Worm (Caenorhabditis elegans) whole organism, L4 larva: ENCODE results near the gene F10D7.10.

Source experiments
- Y105C5A.15 ChIP-seq: fragments of 200-800 bp; sonication (Bioruptor generic); IDR thresholded peaks from 2 replicates; pipeline ENCODE4 v1.3.6; 2022; ENCODE audit warnings: missing genetic modification characterization, missing compliant biosample characterization
- ZK546.5 ChIP-seq, 2 experiments: sonication (generic microtip); optimal IDR thresholded peaks; 2 replicates each; lab custom pipeline; 2017; ENCODE audit warnings: missing biosample characterization in 2 of 2, missing genetic modification characterization in 2 of 2
- ces-1 ChIP-seq: fragments of 150-350 bp; sonication (generic microtip); optimal IDR thresholded peaks from 4 replicates; lab custom pipeline; 2014; ENCODE audit warnings: missing biosample characterization, missing genetic modification reagents, missing genetic modification characterization
- ctbp-1 ChIP-seq: fragments of 200-800 bp; sonication (Bioruptor generic); IDR thresholded peaks from 2 replicates; pipeline ENCODE4 v1.3.6; 2022; ENCODE audit warnings: missing genetic modification reagents, missing genetic modification characterization, missing compliant biosample characterization
- daf-12 ChIP-seq: fragments of 150-350 bp; optimal IDR thresholded peaks from 2 replicates; lab custom pipeline; 2014; ENCODE audit warnings: missing biosample characterization, missing genetic modification reagents, missing genetic modification characterization
- daf-16 ChIP-seq, 3 experiments: sonication (generic microtip); optimal IDR thresholded peaks; 2 replicates each; lab custom pipeline; 2016 to 2017; ENCODE audit warnings: missing genetic modification characterization in 3 of 3, missing genetic modification reagents in 3 of 3, mild to moderate bottlenecking in 2 of 3, missing compliant biosample characterization in 2 of 3, missing biosample characterization in 1 of 3, moderate library complexity in 1 of 3
- daf-8 ChIP-seq: fragments of 200-800 bp; sonication (Bioruptor generic); IDR thresholded peaks from 2 replicates; pipeline ENCODE4 v1.3.6; 2022; ENCODE audit warnings: missing genetic modification characterization, missing compliant biosample characterization
- dpl-1 ChIP-seq: fragments of 150-350 bp; optimal IDR thresholded peaks from 2 replicates; lab custom pipeline; 2014; ENCODE audit warnings: missing biosample characterization, missing genetic modification reagents, missing genetic modification characterization
- dve-1 ChIP-seq: sonication (generic microtip); optimal IDR thresholded peaks from 2 replicates; lab custom pipeline; 2017; ENCODE audit warnings: antibody characterized with exemption, mild to moderate bottlenecking, missing genetic modification characterization, missing compliant biosample characterization; ENCODE audit not compliant: insufficient read depth
- hif-1 ChIP-seq, 2 experiments: sonication (generic microtip); optimal IDR thresholded peaks; 2 replicates each; lab custom pipeline; 2016 to 2017; ENCODE audit warnings: missing compliant biosample characterization in 2 of 2, missing genetic modification characterization in 2 of 2, missing genetic modification reagents in 2 of 2, missing genotype in 2 of 2, mild to moderate bottlenecking in 1 of 2
- hlh-11 ChIP-seq: fragments of 200-800 bp; sonication (Bioruptor generic); optimal IDR thresholded peaks from 2 replicates; lab custom pipeline; 2018; ENCODE audit warnings: mild to moderate bottlenecking, missing genetic modification characterization, missing compliant biosample characterization
- hlh-30 ChIP-seq: sonication (generic microtip); optimal IDR thresholded peaks from 2 replicates; lab custom pipeline; 2017; ENCODE audit warnings: antibody characterized with exemption, mild to moderate bottlenecking, missing genetic modification characterization, missing compliant biosample characterization; ENCODE audit not compliant: insufficient read depth
- hmg-1.1 ChIP-seq: fragments of 200-800 bp; sonication (Bioruptor generic); IDR thresholded peaks from 2 replicates; pipeline ENCODE4 v1.3.6; 2022; ENCODE audit warnings: missing genetic modification reagents, missing genetic modification characterization, missing compliant biosample characterization
- lim-7 ChIP-seq: fragments of 200-800 bp; sonication (Bioruptor generic); IDR thresholded peaks from 2 replicates; pipeline ENCODE4 v1.3.6; 2022; ENCODE audit warnings: missing genetic modification characterization, missing compliant biosample characterization
- madf-9 ChIP-seq: fragments of 200-800 bp; sonication (Bioruptor generic); conservative IDR thresholded peaks from 2 replicates; pipeline ENCODE4 v1.3.6; 2022; ENCODE audit warnings: missing genetic modification reagents, missing genetic modification characterization, missing compliant biosample characterization
- mxl-2 ChIP-seq: fragments of 200-800 bp; sonication (Bioruptor generic); conservative IDR thresholded peaks from 2 replicates; pipeline ENCODE4 v1.3.6; 2022; ENCODE audit warnings: missing genetic modification reagents, missing genetic modification characterization, missing compliant biosample characterization
- mxl-3 ChIP-seq: fragments of 200-800 bp; sonication (Bioruptor generic); optimal IDR thresholded peaks from 2 replicates; lab custom pipeline; 2018; ENCODE audit warnings: mild to moderate bottlenecking, missing genetic modification characterization, missing compliant biosample characterization
- nhr-102 ChIP-seq: sonication (generic microtip); optimal IDR thresholded peaks from 2 replicates; lab custom pipeline; 2016; ENCODE audit warnings: mild to moderate bottlenecking, missing genetic modification characterization, moderate library complexity, missing compliant biosample characterization
- nhr-11 ChIP-seq: fragments of 150-350 bp; optimal IDR thresholded peaks from 2 replicates; lab custom pipeline; 2014; ENCODE audit warnings: missing biosample characterization, missing genetic modification characterization
- nhr-111 ChIP-seq: fragments of 200-800 bp; sonication (Bioruptor generic); optimal IDR thresholded peaks from 2 replicates; lab custom pipeline; 2018; ENCODE audit warnings: mild to moderate bottlenecking, missing genetic modification characterization, missing compliant biosample characterization
- nhr-237 ChIP-seq: sonication (generic microtip); optimal IDR thresholded peaks from 2 replicates; lab custom pipeline; 2017; ENCODE audit warnings: missing biosample characterization, missing genetic modification characterization
- nhr-28 ChIP-seq: fragments of 150-350 bp; optimal IDR thresholded peaks from 2 replicates; lab custom pipeline; 2014; ENCODE audit warnings: missing biosample characterization, missing genetic modification characterization
- nhr-6 ChIP-seq: fragments of 150-350 bp; optimal IDR thresholded peaks from 2 replicates; lab custom pipeline; 2014; ENCODE audit warnings: missing biosample characterization, missing genetic modification characterization
- nhr-76 ChIP-seq: fragments of 150-350 bp; optimal IDR thresholded peaks from 2 replicates; lab custom pipeline; 2014; ENCODE audit warnings: missing biosample characterization, missing genetic modification characterization
- nhr-77 ChIP-seq: fragments of 150-350 bp; optimal IDR thresholded peaks from 2 replicates; lab custom pipeline; 2014; ENCODE audit warnings: missing biosample characterization, missing genetic modification characterization
- pqm-1 ChIP-seq: sonication (generic microtip); optimal IDR thresholded peaks from 2 replicates; lab custom pipeline; 2017; ENCODE audit warnings: missing biosample characterization, missing genetic modification characterization
- rbr-2 ChIP-seq: sonication (generic microtip); optimal IDR thresholded peaks from 2 replicates; lab custom pipeline; 2016; ENCODE audit warnings: missing genotype, missing genetic modification characterization, missing compliant biosample characterization
- set-16 ChIP-seq: fragments of 200-800 bp; sonication (Bioruptor generic); IDR thresholded peaks from 2 replicates; pipeline ENCODE4 v1.3.6; 2022; ENCODE audit warnings: missing genetic modification reagents, missing genetic modification characterization, missing compliant biosample characterization
- tra-1 ChIP-seq: fragments of 200-800 bp; sonication (Bioruptor generic); IDR thresholded peaks from 2 replicates; pipeline ENCODE4 v1.3.6; 2022; ENCODE audit warnings: missing genetic modification reagents, missing genetic modification characterization, missing compliant biosample characterization
- unc-130 ChIP-seq: sonication (generic microtip); optimal IDR thresholded peaks from 2 replicates; lab custom pipeline; 2016; ENCODE audit warnings: missing genetic modification reagents, missing genetic modification characterization, missing compliant biosample characterization
- unc-62 ChIP-seq, 3 experiments: fragments of 150-350 bp in 1 of 3; sonication (generic microtip); optimal IDR thresholded peaks in 2 of 3; peaks in 1 of 3; 1 replicate in 1 of 3; 2 replicates in 2 of 3; lab custom pipeline; 2014 to 2017; ENCODE audit warnings: missing biosample characterization in 3 of 3, missing genetic modification characterization in 3 of 3, missing genetic modification reagents in 3 of 3, missing genotype in 1 of 3
- zag-1 ChIP-seq: fragments of 150-350 bp; optimal IDR thresholded peaks from 2 replicates; lab custom pipeline; 2014; ENCODE audit warnings: missing biosample characterization, missing genetic modification characterization
- ztf-7 ChIP-seq: fragments of 150-350 bp; optimal IDR thresholded peaks from 2 replicates; lab custom pipeline; 2014; ENCODE audit warnings: missing biosample characterization, missing genetic modification characterization

Gene F10D7.10

ce11 chrX:17385102-17385501 is 5.5 kb upstream of the F10D7.10 start:
- TF ChIP-seq hif-1 (tag; optimal IDR thresholded peaks at IDR 0.05; lab: Kevin White, UChicago) (peak in 1 of 2 experiments; percentile 25), tra-1 (GFP tag; lab: Robert Waterston, UW) (no peak), unc-62 (GFP tag; optimal IDR thresholded peaks at IDR 0.05 in 1 of 2; lab: Kevin White, UChicago) (peak in 1 of 2 experiments; percentile 85), unc-62 (tag; optimal IDR thresholded peaks at IDR 0.05; lab: Kevin White, UChicago) (no peak), mxl-2 (GFP tag; lab: Robert Waterston, UW) (no peak), Y105C5A.15 (GFP tag; lab: Robert Waterston, UW) (no peak), daf-16 (GFP tag; optimal IDR thresholded peaks at IDR 0.05; lab: Kevin White, UChicago) (peak in 1 of 2 experiments; percentile 20), daf-16 (tag; optimal IDR thresholded peaks at IDR 0.05; lab: Kevin White, UChicago) (no peak), nhr-11 (peak; percentile 80), hlh-30 (tag; lab: Kevin White, UChicago) (peak; percentile 46), hlh-11 (peak; percentile 19), dpl-1 (GFP tag; lab: Kevin White, UChicago) (no peak)

- TF ChIP-seq ztf-7 (tag; lab: Kevin White, UChicago) (no peak), mxl-3 (GFP tag; lab: Kevin White, UChicago) (no peak), ces-1 (GFP tag; lab: Kevin White, UChicago) (no peak), nhr-77 (tag; lab: Kevin White, UChicago) (no peak), daf-12 (no peak), set-16 (GFP tag; lab: Robert Waterston, UW) (peak; percentile 70; the same call in 1 of the 2 replicates), nhr-102 (tag; lab: Kevin White, UChicago) (no peak), unc-62 (GFP tag; optimal IDR thresholded peaks at IDR 0.05 in 1 of 2; lab: Kevin White, UChicago) (peak in 1 of 2 experiments; percentile 17), unc-62 (tag; optimal IDR thresholded peaks at IDR 0.05; lab: Kevin White, UChicago) (no peak)
Measured at ce11 chrX:17384343-17384742, 4.8 kb upstream of the F10D7.10 start.

ce11 chrX:17381975-17382374 is 2.4 kb upstream of the F10D7.10 start, which contains the start of gene F10D7.4:
Gene F10D7.4 (minus strand): TSS chrX:17382075.
- peak in 1 of 2 experiments; percentile 5 for TF ChIP-seq unc-62 (GFP tag; optimal IDR thresholded peaks at IDR 0.05 in 1 of 2; lab: Kevin White, UChicago)
- TF ChIP-seq unc-62 (tag; optimal IDR thresholded peaks at IDR 0.05; lab: Kevin White, UChicago): no peak
- no peak for TF ChIP-seq nhr-76 (tag; lab: Kevin White, UChicago)

ce11 chrX:17378996-17379395 is 579 bp downstream of the F10D7.10 start:
- TF ChIP-seq pqm-1 (tag; lab: Kevin White, UChicago): peak; percentile 44
- TF ChIP-seq dve-1 (tag; lab: Kevin White, UChicago): peak; percentile 15
- no peak for TF ChIP-seq ZK546.5 (tag; optimal IDR thresholded peaks at IDR 0.05; lab: Kevin White, UChicago)
- TF ChIP-seq nhr-28 (tag; lab: Kevin White, UChicago): peak; percentile 44
- no peak for TF ChIP-seq ctbp-1
- no peak for TF ChIP-seq daf-8 (GFP tag; lab: Robert Waterston, UW)
- TF ChIP-seq nhr-237 (tag; lab: Kevin White, UChicago): no peak
- TF ChIP-seq daf-16 (GFP tag; optimal IDR thresholded peaks at IDR 0.05; lab: Kevin White, UChicago): no peak
- peak; percentile 62 for TF ChIP-seq daf-16 (tag; optimal IDR thresholded peaks at IDR 0.05; lab: Kevin White, UChicago)
- TF ChIP-seq ces-1 (GFP tag; lab: Kevin White, UChicago): no peak
- TF ChIP-seq, all 104 proteins: peak for 4

- no peak for TF ChIP-seq hif-1 (tag; optimal IDR thresholded peaks at IDR 0.05; lab: Kevin White, UChicago)
- TF ChIP-seq nhr-28 (tag; lab: Kevin White, UChicago): peak; percentile 14
- no peak for TF ChIP-seq madf-9 (GFP tag; lab: Robert Waterston, UW)
- no peak for TF ChIP-seq zag-1 (tag; lab: Kevin White, UChicago)
- TF ChIP-seq lim-7 (GFP tag; lab: Robert Waterston, UW): no peak
- TF ChIP-seq daf-16 (GFP tag; optimal IDR thresholded peaks at IDR 0.05; lab: Kevin White, UChicago): no peak
- TF ChIP-seq daf-16 (tag; optimal IDR thresholded peaks at IDR 0.05; lab: Kevin White, UChicago): peak; percentile 50
- TF ChIP-seq hlh-11: peak; percentile 41
- no peak for TF ChIP-seq rbr-2
- TF ChIP-seq hmg-1.1 (GFP tag; lab: Robert Waterston, UW): no peak
- TF ChIP-seq nhr-6 (tag; lab: Kevin White, UChicago): peak; percentile 38
- peak in 1 of 2 experiments; percentile 75 for TF ChIP-seq unc-62 (GFP tag; optimal IDR thresholded peaks at IDR 0.05 in 1 of 2; lab: Kevin White, UChicago)
- TF ChIP-seq unc-62 (tag; optimal IDR thresholded peaks at IDR 0.05; lab: Kevin White, UChicago): no peak
- no peak for TF ChIP-seq nhr-102 (tag; lab: Kevin White, UChicago)
- TF ChIP-seq unc-130: no peak
- TF ChIP-seq tra-1 (GFP tag; lab: Robert Waterston, UW): 0 out of 2 replicates have a peak, but pooled peaks have one; percentile 11
- TF ChIP-seq pqm-1 (tag; lab: Kevin White, UChicago): peak; percentile 38
- TF ChIP-seq hlh-30 (tag; lab: Kevin White, UChicago): peak; percentile 13
- TF ChIP-seq dve-1 (tag; lab: Kevin White, UChicago): peak; percentile 70
- TF ChIP-seq nhr-111: no peak
Measured at ce11 chrX:17375877-17376276, 3.7 kb downstream of the F10D7.10 start.
